Fruit fly (Drosophila melanogaster) Kc167 (cell line): ENCODE data around the gene CG6999.

Source experiments
- Myc ChIP-seq: fragments of >200 bp; optimal IDR thresholded peaks from 2 replicates; lab custom pipeline; 2017; ENCODE audit warnings: missing external identifiers
- Sin3A ChIP-seq: fragments of >200 bp; optimal IDR thresholded peaks from 2 replicates; lab custom pipeline; 2018; ENCODE audit warnings: missing external identifiers
- h ChIP-seq: fragments of >200 bp; optimal IDR thresholded peaks from 3 replicates; lab custom pipeline; 2018; ENCODE audit warnings: missing external identifiers
- psq ChIP-seq: fragments of >200 bp; optimal IDR thresholded peaks from 2 replicates; lab custom pipeline; 2017; ENCODE audit warnings: missing external identifiers

DNA sequence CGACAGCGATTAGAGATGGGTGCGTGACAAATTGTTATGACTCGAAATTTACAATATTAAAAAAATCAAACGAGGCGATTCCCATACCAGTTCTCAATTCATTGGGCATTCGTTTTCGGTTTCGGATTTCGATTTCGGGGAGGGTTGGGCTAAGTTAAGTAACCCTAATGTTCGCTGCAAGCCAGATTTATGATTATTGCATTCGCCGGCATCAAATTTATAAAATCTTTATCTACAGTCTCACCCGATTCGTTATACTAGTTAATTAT lies 39.8 kb downstream of the CG6999 start:
- TF ChIP-seq psq (lab: Kevin White, UChicago) (no peak), Myc (lab: Kevin White, UChicago) (no peak), h (lab: Kevin White, UChicago) (no peak), Sin3A (lab: Kevin White, UChicago) (no peak)
